Fruit fly (Drosophila melanogaster): ENCODE data around the gene CG33986.

- no peak for TF ChIP-seq br (GFP tag; optimal IDR thresholded peaks at IDR 0.05)
- no peak for TF ChIP-seq Dfd (GFP tag; optimal IDR thresholded peaks at IDR 0.05)
- no peak for TF ChIP-seq Jra (GFP tag; optimal IDR thresholded peaks at IDR 0.05)
These were observed 3.0 kb upstream of the CG33986 start, which contains the start of gene CG42728 for dm6 chr3L:15528096-15528495.
